Fruit fly (Drosophila melanogaster): ENCODE data around the gene CG15456.

Gene CG15456

DNA sequence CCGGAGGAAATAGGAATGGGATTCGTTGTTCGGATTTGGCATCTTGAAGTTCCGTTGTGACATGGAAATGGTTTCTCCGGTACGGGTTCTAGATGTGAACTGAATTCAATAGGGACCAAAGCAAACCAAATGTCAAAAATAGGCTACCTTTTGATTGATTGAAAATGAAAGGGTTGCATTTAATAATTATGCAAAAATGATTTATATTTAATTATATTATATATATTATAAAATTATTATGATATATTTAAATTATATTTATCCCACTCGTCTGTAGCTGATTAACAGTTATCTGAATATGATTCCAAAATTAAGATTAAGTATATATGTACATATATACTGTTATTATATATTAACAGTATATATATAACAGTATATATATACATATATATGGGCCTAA is 36.1 kb downstream of the CG15456 start, which contains the start of gene jb:
TSS of gene jb (minus strand) at position 101 of the 400 bp plus-strand sequence.
- TF ChIP-seq CG13287 (GFP tag; IDR thresholded peaks at IDR 0.05; ENCODE audit: partially characterized antibody) (no peak), Ravus (GFP tag; IDR thresholded peaks at IDR 0.05) (no peak), CG3281 (GFP tag; optimal IDR thresholded peaks at IDR 0.05) (no peak), Fer1 (GFP tag; optimal IDR thresholded peaks at IDR 0.05) (no peak), sqz (GFP tag; optimal IDR thresholded peaks at IDR 0.05) (no peak), Bdp1 (GFP tag; optimal IDR thresholded peaks at IDR 0.05) (no peak), repo (GFP tag; optimal IDR thresholded peaks at IDR 0.05) (no peak), CG13624 (GFP tag; optimal IDR thresholded peaks at IDR 0.05) (no peak), Dp (GFP tag; optimal IDR thresholded peaks at IDR 0.05) (no peak), tin (GFP tag; optimal IDR thresholded peaks at IDR 0.05) (no peak), CG13424 (tag; optimal IDR thresholded peaks at IDR 0.05) (no peak)

DNA sequence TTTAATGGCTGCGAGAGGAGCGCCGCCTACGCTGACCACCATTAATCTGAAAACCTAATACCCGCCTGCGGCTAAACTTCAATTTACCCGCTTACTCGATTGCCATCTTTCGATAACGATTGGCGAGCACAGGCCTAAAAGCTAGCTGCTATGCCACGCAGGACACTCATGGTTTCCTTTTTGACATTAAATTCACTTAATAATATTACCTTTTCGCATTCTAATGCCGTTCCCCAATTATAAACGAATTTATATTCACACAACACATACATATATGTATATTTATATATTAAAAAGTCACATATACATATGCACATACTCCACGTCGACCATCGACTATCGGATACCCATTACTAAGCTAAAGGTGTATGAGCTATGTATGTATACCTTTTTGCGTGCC is 37.2 kb downstream of the CG15456 start:
- TF ChIP-seq peb (GFP tag; IDR thresholded peaks at IDR 0.05), result no peak
- TF ChIP-seq CG34422 (GFP tag; IDR thresholded peaks at IDR 0.05), result no peak
- no peak for TF ChIP-seq CTCF (GFP tag; optimal IDR thresholded peaks at IDR 0.05)
- TF ChIP-seq sens (GFP tag), result peak; percentile 11
- TF ChIP-seq bbx (GFP tag; IDR thresholded peaks at IDR 0.05; ENCODE audit: partially characterized antibody), result peak; percentile 33
- no peak for TF ChIP-seq vvl (GFP tag; IDR thresholded peaks at IDR 0.05)
- no peak for TF ChIP-seq Rfx (GFP tag; IDR thresholded peaks at IDR 0.05)
- TF ChIP-seq YL-1 (GFP tag; optimal IDR thresholded peaks at IDR 0.05), result no peak
- no peak for TF ChIP-seq Atf-2 (GFP tag; optimal IDR thresholded peaks at IDR 0.05)
- no peak for TF ChIP-seq Ada2b (GFP tag; IDR thresholded peaks at IDR 0.05)
- no peak for TF ChIP-seq CG1602 (GFP tag; optimal IDR thresholded peaks at IDR 0.05)
- peak; percentile 78 for TF ChIP-seq CG16813 (GFP tag; IDR thresholded peaks at IDR 0.05; ENCODE audit: partially characterized antibody)
- TF ChIP-seq CG15269 (tag; optimal IDR thresholded peaks at IDR 0.05), result no peak
- TF ChIP-seq Hr3 (GFP tag; optimal IDR thresholded peaks at IDR 0.05), result no peak
- TF ChIP-seq ash1 (GFP tag; optimal IDR thresholded peaks at IDR 0.05), result no peak
- peak; percentile 48 for TF ChIP-seq Scr (GFP tag; IDR thresholded peaks at IDR 0.05; ENCODE audit: partially characterized antibody)
- peak; percentile 30; the same call in 1 of the 4 replicates for TF ChIP-seq Dll (GFP tag; IDR thresholded peaks at IDR 0.05; ENCODE audit: partially characterized antibody)
- TF ChIP-seq en (GFP tag; optimal IDR thresholded peaks at IDR 0.05), result no peak
- peak; percentile 80 for TF ChIP-seq HLH4C (GFP tag; IDR thresholded peaks at IDR 0.05; ENCODE audit: partially characterized antibody)
- TF ChIP-seq amos (GFP tag; IDR thresholded peaks at IDR 0.05; ENCODE audit: partially characterized antibody), result 0 out of 2 replicates have a peak, but pooled peaks have one; percentile 41
- TF ChIP-seq dimm (GFP tag; IDR thresholded peaks at IDR 0.05), result no peak
- no peak for TF ChIP-seq CG6272 (GFP tag; IDR thresholded peaks at IDR 0.05)
- TF ChIP-seq hth (optimal IDR thresholded peaks at IDR 0.05), result no peak
- no peak for TF ChIP-seq scrt (GFP tag; optimal IDR thresholded peaks at IDR 0.05)
- TF ChIP-seq CG31365 (tag; optimal IDR thresholded peaks at IDR 0.05), result no peak
- 0 out of 3 replicates have a peak, but pooled peaks have one; percentile 42 for TF ChIP-seq CG7963 (GFP tag; IDR thresholded peaks at IDR 0.05; ENCODE audit: partially characterized antibody)
- no peak for TF ChIP-seq sob (GFP tag; IDR thresholded peaks at IDR 0.05)
- TF ChIP-seq BtbVII (GFP tag; optimal IDR thresholded peaks at IDR 0.05), result no peak
- peak; percentile 44; the same call in 1 of the 2 replicates for TF ChIP-seq tna (GFP tag; IDR thresholded peaks at IDR 0.05; ENCODE audit: partially characterized antibody)
- no peak for TF ChIP-seq CG2116 (GFP tag; optimal IDR thresholded peaks at IDR 0.05)
- TF ChIP-seq hb (GFP tag; IDR thresholded peaks at IDR 0.05; ENCODE audit: partially characterized antibody), result peak; percentile 77
- TF ChIP-seq dm (GFP tag; optimal IDR thresholded peaks at IDR 0.05), result no peak
- TF ChIP-seq CG12659 (GFP tag; optimal IDR thresholded peaks at IDR 0.05), result no peak
- TF ChIP-seq Gug (GFP tag; IDR thresholded peaks at IDR 0.05), result no peak
- TF ChIP-seq Bgb (GFP tag; IDR thresholded peaks at IDR 0.05; ENCODE audit: partially characterized antibody), result peak; percentile 30; the same call in 1 of the 2 replicates
- no peak for TF ChIP-seq CG11695 (GFP tag; IDR thresholded peaks at IDR 0.05)
- no peak for TF ChIP-seq Mrtf (GFP tag; IDR thresholded peaks at IDR 0.05)
- TF ChIP-seq nau (GFP tag; optimal IDR thresholded peaks at IDR 0.05), result no peak
- peak; percentile 66 for TF ChIP-seq Dp (GFP tag; optimal IDR thresholded peaks at IDR 0.05)
- TF ChIP-seq CG6813 (GFP tag; optimal IDR thresholded peaks at IDR 0.05), result no peak

Measured in whole organism, embryonic.